Fruit fly (Drosophila melanogaster) S2 (cell line): ENCODE data around the gene Sfp87B.

ENCODE experiments used
- CG8478 ChIP-seq: fragments of >200 bp; optimal IDR thresholded peaks from 2 replicates; lab custom pipeline; 2018
- CTCF ChIP-seq, 2 experiments: fragments of >200 bp; optimal IDR thresholded peaks; 2 replicates each; lab custom pipeline; 2018

The Sfp87B gene

DNA sequence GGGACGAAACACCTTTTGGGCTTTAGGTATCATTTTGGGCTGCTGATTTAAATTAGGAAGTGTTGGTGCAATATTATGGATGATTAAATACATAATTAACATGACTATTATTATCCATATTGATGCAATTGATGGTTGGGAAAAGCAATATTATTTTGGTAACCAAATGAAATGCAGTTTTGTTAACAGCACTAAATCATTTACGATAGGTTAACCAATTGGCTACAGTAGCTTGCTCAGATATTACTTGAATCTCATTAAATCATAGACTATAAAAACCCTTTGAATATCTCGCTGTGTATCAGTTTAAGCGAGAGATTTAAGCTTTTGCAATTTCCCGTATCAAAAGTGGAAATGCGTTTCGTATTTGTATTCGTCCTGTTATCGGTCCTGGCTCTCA lies at the start of gene Sfp87B:
Gene Sfp87B (plus strand): TSS at position 301 of the 400 bp plus-strand sequence.
- TF ChIP-seq CTCF (optimal IDR thresholded peaks at IDR 0.05; lab: Kevin White, UChicago) (no peak), CG8478 (lab: Kevin White, UChicago) (no peak)

DNA sequence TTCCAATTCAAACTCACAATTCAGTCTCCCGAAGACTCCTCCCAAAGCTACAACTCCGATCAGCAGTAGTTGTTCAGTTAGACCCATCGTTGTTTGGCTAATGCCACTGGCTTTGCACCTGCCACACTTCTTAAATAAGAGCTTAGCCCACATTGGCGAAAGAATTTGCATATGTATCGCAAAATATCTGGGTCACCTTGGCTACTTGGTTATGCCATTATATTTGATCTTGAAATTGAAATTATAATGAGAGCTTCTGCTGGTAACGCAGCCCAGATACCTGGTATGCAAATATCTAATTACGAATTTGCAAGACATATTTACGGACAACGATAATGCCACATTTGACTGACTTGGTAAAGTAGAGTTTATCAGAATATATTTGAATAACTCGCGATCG lies 48.0 kb upstream of the Sfp87B start, which contains the start of gene CG17404:
Gene CG17404 (minus strand): TSS at position 101 of the 400 bp plus-strand sequence.
- TF ChIP-seq CTCF (optimal IDR thresholded peaks at IDR 0.05; lab: Kevin White, UChicago): no peak
- no peak for TF ChIP-seq CG8478 (lab: Kevin White, UChicago)

DNA sequence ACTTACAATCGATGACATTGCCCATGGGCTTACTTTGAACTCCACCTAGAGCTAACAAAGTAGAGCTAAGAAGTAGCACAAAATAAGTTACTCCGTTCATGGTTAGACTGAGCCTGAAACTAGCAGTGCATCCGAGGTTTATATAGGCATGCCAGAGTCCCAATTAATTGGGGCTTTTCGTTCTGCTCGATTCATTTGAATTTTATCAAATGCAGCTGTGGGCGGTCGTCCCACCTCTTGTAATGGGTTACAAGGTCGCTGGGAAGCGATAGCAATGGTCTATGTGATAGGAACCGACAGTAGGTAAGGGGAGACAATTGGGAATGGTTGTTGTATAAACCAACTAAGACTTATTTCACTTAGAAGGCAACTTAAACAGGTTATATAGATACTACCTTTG lies 46.7 kb upstream of the Sfp87B start, which contains the start of gene CG12256:
Gene CG12256 (minus strand): TSS at position 101 of the 400 bp plus-strand sequence.
- TF ChIP-seq CG8478 (lab: Kevin White, UChicago): no peak
- no peak for TF ChIP-seq CTCF (optimal IDR thresholded peaks at IDR 0.05; lab: Kevin White, UChicago)

DNA sequence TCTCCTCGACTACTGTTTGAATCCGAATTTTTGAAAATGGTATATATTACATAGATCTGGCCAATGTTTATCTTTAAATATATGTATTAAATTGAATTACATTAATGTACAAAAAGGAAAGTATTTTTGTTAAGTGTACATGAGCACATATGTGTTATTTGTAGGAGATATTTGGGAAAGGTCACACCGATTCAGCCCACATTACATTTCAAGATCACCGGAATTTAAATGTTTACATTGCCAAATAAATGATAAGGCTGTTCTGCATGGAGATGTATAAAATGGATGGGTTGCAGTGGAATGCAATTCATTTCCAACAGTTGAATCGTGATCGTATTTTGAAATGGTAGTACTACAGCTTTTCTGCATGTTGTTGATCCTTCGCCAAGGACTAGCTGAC lies 43.8 kb upstream of the Sfp87B start, which contains the start of gene CG3916:
Gene CG3916 (plus strand): TSS at position 301 of the 400 bp plus-strand sequence.
- no peak for TF ChIP-seq CG8478 (lab: Kevin White, UChicago)
- TF ChIP-seq CTCF (optimal IDR thresholded peaks at IDR 0.05; lab: Kevin White, UChicago): no peak

DNA sequence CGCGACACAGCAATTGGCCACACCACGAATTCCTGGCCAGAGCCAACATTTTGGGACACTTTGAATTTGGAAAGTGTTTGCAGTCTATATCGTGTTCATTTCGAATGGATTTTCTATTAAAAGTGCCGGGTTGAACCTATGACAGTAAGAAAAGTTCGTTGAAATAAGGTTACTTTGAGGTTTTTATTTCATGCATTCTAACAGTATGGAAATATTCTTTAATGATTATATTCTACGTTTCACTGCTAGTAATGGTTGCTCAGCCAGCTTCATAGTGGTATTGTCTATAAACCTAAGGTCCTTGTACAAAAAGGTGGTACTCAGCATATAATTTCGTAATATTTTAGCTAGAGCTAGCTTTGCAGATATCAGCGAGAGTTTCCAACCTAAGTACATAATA lies 40.3 kb upstream of the Sfp87B start, which contains the start of gene Pglym87:
Gene Pglym87 (minus strand): TSS at position 101 of the 400 bp plus-strand sequence.
- no peak for TF ChIP-seq CG8478 (lab: Kevin White, UChicago)
- TF ChIP-seq CTCF (optimal IDR thresholded peaks at IDR 0.05; lab: Kevin White, UChicago): no peak

DNA sequence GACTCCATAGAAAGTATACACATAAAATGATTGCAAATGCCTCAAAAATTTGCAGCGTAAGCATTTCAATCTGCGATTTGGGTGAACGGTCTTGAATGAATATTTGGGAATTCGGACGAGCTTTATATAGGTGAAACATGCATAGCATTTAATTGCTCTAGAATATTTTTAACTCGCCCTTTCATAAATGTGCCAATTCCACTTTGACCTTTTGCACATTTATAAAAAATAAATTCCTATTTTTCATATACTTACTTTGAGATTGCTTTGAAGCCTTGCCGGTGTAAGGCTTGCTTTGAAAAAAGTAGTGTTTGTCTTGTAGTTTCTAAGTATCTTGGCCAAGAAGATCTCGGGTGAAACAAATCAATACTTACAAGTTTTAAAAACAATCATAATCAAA lies 38.3 kb upstream of the Sfp87B start, which contains the start of gene Cyp313a5:
Gene Cyp313a5 (minus strand): TSS at position 101 of the 400 bp plus-strand sequence.
- TF ChIP-seq CG8478 (lab: Kevin White, UChicago) (no peak), CTCF (optimal IDR thresholded peaks at IDR 0.05; lab: Kevin White, UChicago) (no peak)

DNA sequence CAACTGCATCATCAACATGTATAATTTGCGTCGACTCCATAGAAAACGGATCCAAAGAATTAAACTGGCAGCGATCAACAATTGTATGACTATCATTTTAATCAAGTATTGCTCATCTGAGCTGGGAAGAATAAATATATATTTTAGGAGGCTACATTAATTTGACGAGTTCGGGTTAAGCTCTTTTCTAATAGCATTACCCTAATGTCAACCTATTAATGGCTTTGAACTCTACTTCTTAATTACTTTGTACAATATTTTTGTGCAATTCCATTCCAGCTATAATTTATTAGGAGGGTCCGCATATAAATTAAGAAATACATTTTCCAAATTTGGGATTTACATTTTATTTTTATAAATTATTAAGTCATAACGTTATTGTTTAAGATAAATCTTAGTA lies 36.1 kb upstream of the Sfp87B start, which contains the start of gene Cyp313a2:
Gene Cyp313a2 (minus strand): TSS at position 101 of the 400 bp plus-strand sequence.
- TF ChIP-seq CG8478 (lab: Kevin White, UChicago) (no peak), CTCF (optimal IDR thresholded peaks at IDR 0.05; lab: Kevin White, UChicago) (no peak)

DNA sequence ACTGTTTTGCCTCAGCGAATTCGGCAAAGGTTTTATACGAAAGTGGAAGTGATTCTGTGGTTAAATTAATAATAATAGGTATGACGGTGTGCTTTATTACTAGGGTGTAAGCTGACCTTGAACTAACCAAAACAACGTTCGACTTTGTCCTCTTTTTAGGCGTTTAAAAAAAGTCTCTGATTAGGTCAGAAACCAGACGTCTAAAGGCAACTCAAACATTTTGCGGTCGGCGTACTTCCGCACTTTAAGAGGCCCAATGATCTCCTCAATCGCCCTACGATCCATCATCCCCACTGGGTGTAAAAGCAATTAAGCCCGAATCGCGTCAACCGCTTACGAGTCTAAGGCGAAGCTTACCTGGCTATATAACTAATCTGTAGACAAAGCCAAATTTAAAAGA lies 33.8 kb upstream of the Sfp87B start, which contains the start of gene Cyp313a3:
Gene Cyp313a3 (minus strand): TSS at position 101 of the 400 bp plus-strand sequence.
- TF ChIP-seq CTCF (optimal IDR thresholded peaks at IDR 0.05; lab: Kevin White, UChicago) (no peak), CG8478 (lab: Kevin White, UChicago) (no peak)

DNA sequence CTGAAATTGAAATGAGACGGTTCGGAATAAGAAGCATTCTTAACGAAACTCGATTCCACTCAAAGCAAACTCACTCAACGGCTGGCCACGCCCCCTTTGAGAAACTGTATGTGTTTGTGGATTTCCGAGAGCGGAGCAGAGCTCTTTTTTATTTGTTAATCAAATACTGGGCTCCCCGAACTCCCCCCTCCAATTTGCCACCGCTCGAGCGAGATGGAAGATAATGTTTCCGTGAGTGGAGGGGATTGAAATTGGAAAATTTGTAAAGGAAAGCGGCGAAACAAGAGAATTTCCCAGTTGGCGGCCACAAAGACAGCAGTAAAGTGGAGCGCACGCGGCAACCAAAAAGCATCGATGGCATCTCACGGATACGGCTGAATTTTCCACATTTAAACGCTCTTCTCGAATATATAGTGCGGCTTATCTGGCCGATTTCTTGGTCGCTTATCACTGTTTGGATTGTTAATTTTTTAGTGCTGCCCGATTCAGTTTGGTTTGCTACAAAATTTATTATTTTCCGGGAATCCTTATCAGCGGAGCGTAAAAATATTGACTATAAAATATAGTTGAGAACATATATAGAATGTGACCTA lies 28.4 kb upstream of the Sfp87B start:
- no peak for TF ChIP-seq CTCF (optimal IDR thresholded peaks at IDR 0.05; lab: Kevin White, UChicago)
- TF ChIP-seq CG8478 (lab: Kevin White, UChicago): no peak

DNA sequence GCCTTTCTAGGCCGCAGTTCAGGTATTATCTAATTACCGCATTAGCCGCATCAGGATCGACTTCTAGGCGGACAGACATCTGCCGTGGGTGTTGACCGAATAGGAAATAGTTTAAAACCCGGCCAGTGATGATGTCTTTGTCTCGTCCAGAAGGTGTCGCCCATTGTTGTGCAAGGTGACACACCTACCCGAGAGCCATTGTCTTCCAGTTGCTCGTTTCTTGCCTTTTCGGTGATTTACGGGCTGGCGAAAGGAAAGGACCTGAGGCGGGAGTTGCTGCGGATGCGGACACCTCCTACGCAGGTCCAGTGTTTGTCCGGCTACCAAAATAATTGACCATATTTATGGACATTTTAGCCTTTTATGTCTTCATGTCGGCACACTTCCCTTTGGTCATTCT lies 24.7 kb upstream of the Sfp87B start:
- no peak for TF ChIP-seq CG8478 (lab: Kevin White, UChicago)
- peak in 1 of 2 experiments; percentile 2 for TF ChIP-seq CTCF (optimal IDR thresholded peaks at IDR 0.05; lab: Kevin White, UChicago)

DNA sequence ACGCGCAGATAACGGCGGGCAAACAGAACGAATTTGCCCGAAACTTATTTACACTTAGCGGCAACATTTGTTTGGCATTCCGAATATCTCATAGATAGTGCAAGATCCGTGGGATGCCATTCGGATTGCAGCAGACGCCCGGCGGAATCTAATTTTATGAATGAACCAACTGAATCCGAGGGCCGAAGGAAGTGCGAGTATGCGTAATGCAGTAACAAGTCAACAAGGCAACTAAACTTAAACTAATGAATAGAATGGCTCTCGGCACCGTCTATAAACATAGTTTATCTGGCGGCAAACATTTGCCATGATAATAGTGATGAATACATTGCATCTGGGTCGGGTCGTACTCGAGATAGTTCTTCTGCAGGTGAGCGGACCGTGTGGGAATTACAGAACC lies 22.7 kb upstream of the Sfp87B start:
- TF ChIP-seq CTCF (optimal IDR thresholded peaks at IDR 0.05; lab: Kevin White, UChicago) (no peak), CG8478 (lab: Kevin White, UChicago) (no peak)

DNA sequence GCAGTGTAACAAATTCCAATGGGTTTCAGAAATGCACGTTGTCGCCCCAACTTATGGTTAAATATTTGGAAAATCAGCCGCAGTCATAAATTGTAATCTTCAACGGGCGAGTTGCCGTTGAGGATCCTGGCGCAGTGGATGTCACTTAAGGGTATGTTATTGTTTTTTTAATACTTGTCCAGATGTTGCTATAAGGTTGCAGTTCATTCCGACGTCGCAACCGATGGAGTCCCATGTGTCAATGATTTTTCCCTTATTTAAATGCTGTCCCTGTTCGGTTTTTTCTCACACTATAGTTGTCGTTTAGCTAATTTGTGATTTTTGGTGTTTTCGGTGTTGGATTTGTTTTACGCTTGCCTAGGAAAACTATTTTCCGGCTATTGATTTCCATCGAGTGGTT lies 21.4 kb upstream of the Sfp87B start:
- TF ChIP-seq CTCF (optimal IDR thresholded peaks at IDR 0.05; lab: Kevin White, UChicago) (no peak), CG8478 (lab: Kevin White, UChicago) (no peak)

DNA sequence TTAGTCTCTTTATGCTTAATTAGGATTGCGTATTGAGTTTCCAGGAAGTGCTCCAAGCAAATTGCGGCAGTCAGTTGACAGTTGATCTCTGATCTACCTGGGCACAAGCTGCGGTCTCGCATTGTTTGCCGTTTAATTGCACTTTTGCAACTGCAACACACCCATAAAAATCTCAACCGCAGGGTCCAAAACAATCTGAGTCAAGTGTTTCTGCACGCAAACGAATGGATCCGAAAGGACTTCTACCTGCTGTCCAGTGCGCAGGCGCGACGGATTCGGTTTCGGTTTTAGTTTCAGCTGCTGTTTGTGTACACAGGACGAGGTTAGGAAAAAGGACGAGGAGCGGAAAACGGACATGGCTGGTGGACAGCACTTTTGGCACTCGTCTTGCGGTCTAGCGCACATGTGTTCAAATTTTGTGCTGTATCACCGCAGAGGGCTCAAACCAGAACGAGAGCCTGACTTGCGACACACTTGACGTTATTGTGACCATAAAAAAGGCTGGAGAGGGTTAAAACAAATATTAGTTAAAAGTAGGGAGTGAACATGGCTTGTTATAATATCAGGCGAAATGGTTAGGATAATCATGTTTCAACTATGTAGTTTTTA lies 20.4 kb upstream of the Sfp87B start:
- TF ChIP-seq CG8478 (lab: Kevin White, UChicago) (no peak), CTCF (optimal IDR thresholded peaks at IDR 0.05; lab: Kevin White, UChicago) (no peak)

DNA sequence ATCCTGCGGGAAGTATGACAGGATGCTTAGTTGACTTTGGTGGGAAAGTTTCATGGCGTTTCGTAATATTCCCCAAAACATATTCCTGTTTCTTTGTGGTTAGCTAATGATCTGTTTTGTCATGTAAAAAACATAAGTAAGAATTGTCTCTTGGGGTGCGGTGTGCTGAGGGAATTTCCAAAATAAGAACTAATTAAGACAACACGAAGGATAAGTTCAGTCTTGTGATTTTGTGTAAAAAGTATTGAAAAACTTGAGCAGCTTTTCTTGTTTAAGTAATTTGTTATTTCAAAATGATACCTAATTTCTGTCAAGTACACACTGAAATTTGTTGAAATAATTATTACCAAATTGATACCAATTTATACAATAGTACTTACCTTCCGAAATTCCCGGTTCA lies 19.0 kb upstream of the Sfp87B start, which contains the start of gene CG3942:
Gene CG3942 (plus strand): TSS at position 301 of the 400 bp plus-strand sequence.
- TF ChIP-seq CTCF (optimal IDR thresholded peaks at IDR 0.05; lab: Kevin White, UChicago) (no peak), CG8478 (lab: Kevin White, UChicago) (no peak)

DNA sequence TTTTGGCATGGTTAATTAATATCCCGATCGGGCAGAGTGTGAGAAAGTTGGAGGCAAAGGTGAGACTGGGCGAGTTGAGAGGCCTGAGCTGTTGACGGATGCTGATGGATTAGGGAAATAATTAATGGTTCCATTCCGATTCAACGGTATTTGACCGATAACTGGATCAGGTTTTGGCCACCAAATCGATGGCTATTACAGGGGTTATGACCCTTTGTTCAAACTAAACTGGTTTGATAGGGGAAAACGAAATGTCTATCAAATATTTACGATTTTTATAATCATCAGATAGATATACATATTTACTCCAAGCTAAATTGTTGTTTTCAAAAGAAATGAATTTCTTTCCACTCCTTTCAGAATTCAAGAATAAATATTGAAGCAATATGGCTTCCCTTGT lies 14.5 kb upstream of the Sfp87B start, which contains the start of the genes CG44037 and svp:
Gene CG44037 (plus strand): TSS at position 301 of the 400 bp plus-strand sequence.
Gene svp (plus strand): TSS at position 301 of the 400 bp plus-strand sequence.
- TF ChIP-seq CTCF (optimal IDR thresholded peaks at IDR 0.05; lab: Kevin White, UChicago): no peak
- TF ChIP-seq CG8478 (lab: Kevin White, UChicago): no peak
